Fruit fly (Drosophila melanogaster) whole organism, embryonic: ENCODE data around the gene Bsg.
A peak's percentile ranks its signal among the peaks of the same experiment; 100 is the strongest.

Source experiments
- Abd-B ChIP-seq: fragments of 200-800 bp; sonication (Bioruptor generic); optimal IDR thresholded peaks from 2 replicates; lab custom pipeline; 2018; ENCODE audit warnings: missing biosample characterization, mild to moderate bottlenecking, missing genetic modification characterization, moderate library complexity
- Ada2b ChIP-seq: fragments of 200-800 bp; sonication (Bioruptor generic); IDR thresholded peaks from 2 replicates; pipeline ENCODE4 v1.3.6; 2022; ENCODE audit warnings: missing biosample characterization, missing genetic modification characterization
- CG10979 ChIP-seq: fragments of 200-800 bp; sonication (Bioruptor generic); optimal IDR thresholded peaks from 2 replicates; lab custom pipeline; 2018; ENCODE audit warnings: missing biosample characterization, mild to moderate bottlenecking, missing genetic modification characterization, moderate library complexity
- CG12219 ChIP-seq: fragments of 200-800 bp; sonication (Bioruptor generic); optimal IDR thresholded peaks from 3 replicates; lab custom pipeline; 2018; ENCODE audit warnings: missing biosample characterization, mild to moderate bottlenecking, missing genetic modification characterization
- CG15601 ChIP-seq: fragments of 200-800 bp; sonication (Bioruptor generic); optimal IDR thresholded peaks from 3 replicates; lab custom pipeline; 2019; ENCODE audit warnings: missing biosample characterization, mild to moderate bottlenecking, missing genetic modification characterization, moderate library complexity
- CG16815 ChIP-seq: fragments of 200-800 bp; sonication (Bioruptor generic); optimal IDR thresholded peaks from 3 replicates; lab custom pipeline; 2017; ENCODE audit warnings: missing biosample characterization, mild to moderate bottlenecking, missing genetic modification characterization
- CG17186 ChIP-seq: fragments of 200-800 bp; sonication (Bioruptor generic); optimal IDR thresholded peaks from 3 replicates; lab custom pipeline; 2017; ENCODE audit warnings: missing biosample characterization, missing genetic modification reagents, missing genetic modification characterization
- CG18476 ChIP-seq: fragments of 200-800 bp; sonication (Bioruptor generic); optimal IDR thresholded peaks from 2 replicates; lab custom pipeline; 2016; ENCODE audit warnings: missing biosample characterization, mild to moderate bottlenecking, missing genetic modification characterization
- CG18764 ChIP-seq: fragments of 200-800 bp; sonication (Bioruptor generic); optimal IDR thresholded peaks from 3 replicates; lab custom pipeline; 2016; ENCODE audit warnings: missing biosample characterization, missing genetic modification characterization
- CG31388 ChIP-seq: fragments of 200-800 bp; sonication (Bioruptor generic); optimal IDR thresholded peaks from 2 replicates; lab custom pipeline; 2016; ENCODE audit warnings: missing biosample characterization, missing genetic modification characterization
- CG32532 ChIP-seq: fragments of 200-800 bp; sonication (Bioruptor generic); IDR thresholded peaks from 2 replicates; pipeline ENCODE4 v1.3.6; 2022; ENCODE audit warnings: missing biosample characterization, missing genetic modification characterization
- CG33213 ChIP-seq: fragments of 200-800 bp; sonication (Bioruptor generic); optimal IDR thresholded peaks from 3 replicates; lab custom pipeline; 2016; ENCODE audit warnings: missing biosample characterization, missing genetic modification characterization
- CG34376 ChIP-seq: fragments of 200-800 bp; sonication (Bioruptor generic); optimal IDR thresholded peaks from 2 replicates; lab custom pipeline; 2018; ENCODE audit warnings: missing biosample characterization, mild to moderate bottlenecking, missing genetic modification characterization
- CG4404 ChIP-seq: fragments of 200-800 bp; sonication (Bioruptor generic); IDR thresholded peaks from 2 replicates; pipeline ENCODE4 v1.3.6; 2022; ENCODE audit warnings: missing biosample characterization, missing genetic modification characterization
- CG6272 ChIP-seq: fragments of 200-800 bp; sonication (Bioruptor generic); IDR thresholded peaks from 2 replicates; pipeline ENCODE4 v1.3.6; 2022; ENCODE audit warnings: missing biosample characterization, missing genetic modification characterization
- CG6683 ChIP-seq: fragments of 200-800 bp; sonication (Bioruptor generic); optimal IDR thresholded peaks from 2 replicates; lab custom pipeline; 2017; ENCODE audit warnings: missing biosample characterization, mild to moderate bottlenecking, missing genetic modification characterization, missing genetic modification reagents
- CG7963 ChIP-seq: fragments of 200-800 bp; sonication (Bioruptor generic); IDR thresholded peaks from 3 replicates; pipeline ENCODE4 v1.3.6; 2022; ENCODE audit warnings: missing biosample characterization, missing genetic modification characterization; ENCODE audit not compliant: partially characterized antibody
- Ets65A ChIP-seq: fragments of 200-800 bp; sonication (Bioruptor generic); peaks from one replicate; lab custom pipeline; 2016; ENCODE audit warnings: missing biosample characterization, missing genetic modification characterization
- H15 ChIP-seq: fragments of 200-800 bp; sonication (Bioruptor generic); IDR thresholded peaks from 3 replicates; pipeline ENCODE4 v1.3.6; 2022; ENCODE audit warnings: missing biosample characterization, missing genetic modification characterization
- MESR4 ChIP-seq: fragments of 200-800 bp; sonication (Bioruptor generic); optimal IDR thresholded peaks from 2 replicates; lab custom pipeline; 2018; ENCODE audit warnings: missing biosample characterization, mild to moderate bottlenecking, missing genetic modification characterization, moderate library complexity
- NFAT ChIP-seq: fragments of 200-800 bp; sonication (Bioruptor generic); IDR thresholded peaks from 2 replicates; pipeline ENCODE4 v1.3.6; 2022; ENCODE audit warnings: missing biosample characterization, missing genetic modification characterization
- NfI ChIP-seq: fragments of 200-800 bp; sonication (Bioruptor generic); optimal IDR thresholded peaks from 3 replicates; lab custom pipeline; 2018; ENCODE audit warnings: missing biosample characterization, mild to moderate bottlenecking, missing genetic modification characterization, moderate library complexity
- PHDP ChIP-seq: fragments of 200-800 bp; sonication (Bioruptor generic); optimal IDR thresholded peaks from 3 replicates; lab custom pipeline; 2018; ENCODE audit warnings: missing biosample characterization, mild to moderate bottlenecking, missing genetic modification characterization, moderate library complexity
- Xrp1 ChIP-seq: fragments of 200-800 bp; sonication (Bioruptor generic); IDR thresholded peaks from 2 replicates; pipeline ENCODE4 v1.3.6; 2022; ENCODE audit warnings: missing biosample characterization, missing genetic modification characterization
- ab ChIP-seq: fragments of 200-800 bp; sonication (Bioruptor generic); optimal IDR thresholded peaks from 2 replicates; lab custom pipeline; 2016; ENCODE audit warnings: missing biosample characterization, missing genetic modification characterization
- ash1 ChIP-seq: fragments of 200-800 bp; sonication (Bioruptor generic); optimal IDR thresholded peaks from 2 replicates; lab custom pipeline; 2018; ENCODE audit warnings: missing biosample characterization, mild to moderate bottlenecking, missing genetic modification characterization
- bowl ChIP-seq: fragments of 200-800 bp; sonication (Bioruptor generic); IDR thresholded peaks from 2 replicates; pipeline ENCODE4 v1.3.6; 2022; ENCODE audit warnings: missing biosample characterization, missing genetic modification characterization
- dan ChIP-seq: fragments of 200-800 bp; sonication (Bioruptor generic); IDR thresholded peaks from 2 replicates; pipeline ENCODE4 v1.3.6; 2022; ENCODE audit warnings: missing biosample characterization, missing genetic modification characterization
- ewg ChIP-seq: fragments of 200-800 bp; sonication (Bioruptor generic); optimal IDR thresholded peaks from 3 replicates; lab custom pipeline; 2017; ENCODE audit warnings: mild to moderate bottlenecking, missing biosample characterization, missing genetic modification reagents, missing genetic modification characterization
- fd64A ChIP-seq: fragments of 200-800 bp; sonication (Bioruptor generic); optimal IDR thresholded peaks from 3 replicates; lab custom pipeline; 2018; ENCODE audit warnings: missing biosample characterization, mild to moderate bottlenecking, missing genetic modification characterization
- ftz-f1 ChIP-seq: fragments of 200-800 bp; sonication (Bioruptor generic); optimal IDR thresholded peaks from 2 replicates; lab custom pipeline; 2016; ENCODE audit warnings: missing biosample characterization, missing genetic modification characterization
- gcm ChIP-seq: fragments of 200-800 bp; sonication (Bioruptor generic); optimal IDR thresholded peaks from 2 replicates; lab custom pipeline; 2019; ENCODE audit warnings: missing biosample characterization, mild to moderate bottlenecking, missing genetic modification characterization, moderate library complexity
- gcm2 ChIP-seq: fragments of 200-800 bp; sonication (Bioruptor generic); optimal IDR thresholded peaks from 2 replicates; lab custom pipeline; 2016; ENCODE audit warnings: missing biosample characterization, missing genetic modification characterization
- grau ChIP-seq: fragments of 200-800 bp; optimal IDR thresholded peaks from 3 replicates; lab custom pipeline; 2019; ENCODE audit warnings: missing biosample characterization, mild to moderate bottlenecking, missing genetic modification characterization, moderate library complexity
- hb ChIP-seq: fragments of 200-800 bp; sonication (Bioruptor generic); IDR thresholded peaks from 3 replicates; pipeline ENCODE4 v1.3.6; 2022; ENCODE audit warnings: missing biosample characterization, missing genetic modification characterization; ENCODE audit not compliant: partially characterized antibody
- lmd ChIP-seq: fragments of 200-800 bp; sonication (Bioruptor generic); IDR thresholded peaks from 2 replicates; pipeline ENCODE4 v1.3.6; 2022; ENCODE audit warnings: missing biosample characterization, missing genetic modification characterization
- nau ChIP-seq: fragments of 200-800 bp; sonication (Bioruptor generic); optimal IDR thresholded peaks from 3 replicates; lab custom pipeline; 2017; ENCODE audit warnings: missing biosample characterization, mild to moderate bottlenecking, missing genetic modification characterization, missing genetic modification reagents
- p53 ChIP-seq: fragments of 200-800 bp; sonication (Bioruptor generic); optimal IDR thresholded peaks from 2 replicates; lab custom pipeline; 2016; ENCODE audit warnings: missing biosample characterization, missing genetic modification characterization
- pan ChIP-seq, 4 experiments: fragments of >200 bp in 3 of 4; fragments of 200-800 bp in 1 of 4; sonication (Bioruptor generic) in 1 of 4; optimal IDR thresholded peaks in 3 of 4; IDR thresholded peaks in 1 of 4; 2 replicates each; pipeline versions ENCODE4 v1.3.6 to Lab custom; 2017 to 2022; ENCODE audit warnings: missing biosample characterization in 2 of 4, missing genetic modification characterization in 2 of 4, mixed read lengths in 1 of 4
- peb ChIP-seq: fragments of 200-800 bp; sonication (Bioruptor generic); IDR thresholded peaks from 2 replicates; pipeline ENCODE4 v1.3.6; 2022; ENCODE audit warnings: missing biosample characterization, missing genetic modification characterization
- pzg ChIP-seq: fragments of 200-800 bp; sonication (Bioruptor generic); optimal IDR thresholded peaks from 3 replicates; lab custom pipeline; 2018; ENCODE audit warnings: missing biosample characterization, mild to moderate bottlenecking, missing genetic modification characterization, moderate library complexity
- scrt ChIP-seq: fragments of 200-800 bp; sonication (Bioruptor generic); optimal IDR thresholded peaks from 2 replicates; lab custom pipeline; 2018; ENCODE audit warnings: missing biosample characterization, mild to moderate bottlenecking, missing genetic modification characterization, moderate library complexity
- shn ChIP-seq: fragments of 200-800 bp; sonication (Bioruptor generic); optimal IDR thresholded peaks from 3 replicates; lab custom pipeline; 2016; ENCODE audit warnings: missing biosample characterization, missing genetic modification characterization
- slou ChIP-seq: fragments of 200-800 bp; sonication (Bioruptor generic); optimal IDR thresholded peaks from 3 replicates; lab custom pipeline; 2016; ENCODE audit warnings: missing biosample characterization, missing genetic modification characterization
- sna ChIP-seq: fragments of 200-800 bp; sonication (Bioruptor generic); IDR thresholded peaks from 2 replicates; pipeline ENCODE4 v1.3.6; 2022; ENCODE audit warnings: missing biosample characterization, missing genetic modification characterization; ENCODE audit not compliant: partially characterized antibody
- tgo ChIP-seq: fragments of 200-800 bp; sonication (Bioruptor generic); IDR thresholded peaks from 3 replicates; pipeline ENCODE4 v1.3.6; 2022; ENCODE audit warnings: missing biosample characterization, missing genetic modification characterization
- tx ChIP-seq: fragments of 200-800 bp; sonication (Bioruptor generic); optimal IDR thresholded peaks from 2 replicates; lab custom pipeline; 2016; ENCODE audit warnings: missing biosample characterization, missing genetic modification characterization
- z ChIP-seq: fragments of 200-800 bp; sonication (Bioruptor generic); IDR thresholded peaks from 3 replicates; pipeline ENCODE4 v1.3.6; 2022; ENCODE audit warnings: missing biosample characterization, missing genetic modification characterization
- zen2 ChIP-seq: fragments of 200-800 bp; sonication (Bioruptor generic); IDR thresholded peaks from 3 replicates; pipeline ENCODE4 v1.3.6; 2022; ENCODE audit warnings: missing biosample characterization, missing genetic modification characterization; ENCODE audit not compliant: partially characterized antibody

Bsg gene

DNA sequence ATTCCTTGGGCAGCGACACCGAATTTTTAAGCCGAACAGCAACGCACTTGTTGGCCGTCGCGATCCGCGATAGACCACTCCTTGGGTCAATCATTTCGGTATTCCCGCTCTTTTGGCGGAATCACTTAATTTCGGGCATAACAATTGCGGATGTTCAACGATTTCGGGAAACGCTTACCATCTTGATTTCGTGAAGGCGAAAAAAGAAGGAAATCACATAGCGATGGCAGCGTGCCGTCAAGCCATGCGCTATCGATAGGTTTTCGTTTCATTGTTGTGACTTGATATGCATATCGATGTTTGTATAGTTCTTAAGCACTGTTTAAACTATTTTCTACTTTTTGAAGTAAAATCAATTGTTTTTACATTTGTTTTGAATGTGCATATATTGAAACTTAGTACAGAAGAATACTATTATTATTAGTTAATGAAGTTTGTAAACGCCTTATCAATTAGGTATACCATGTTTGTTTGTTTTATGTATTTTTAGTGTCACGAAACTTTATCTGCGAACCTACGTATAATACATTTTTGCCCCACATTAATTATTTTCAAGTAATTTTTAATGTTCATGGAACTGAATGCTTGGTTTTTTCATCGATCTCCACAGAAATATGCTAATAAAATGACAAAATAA, 40.5 kb upstream of the Bsg start, which contains the start of gene RpL36A (continued):
- TF ChIP-seq pzg (GFP tag; lab: Kevin White, UChicago) (peak; percentile 75), gcm (GFP tag; lab: Kevin White, UChicago) (peak; percentile 54), CG6272 (GFP tag; lab: Robert Waterston, UW) (peak; percentile 15; the same call in 1 of the 2 replicates), bowl (GFP tag; lab: Robert Waterston, UW) (0 out of 2 replicates have a peak, but pooled peaks have one; percentile 20), CG18476 (GFP tag; lab: Kevin White, UChicago) (no peak), shn (peak; percentile 46), CG17186 (GFP tag; lab: Kevin White, UChicago) (peak; percentile 21), grau (peak; percentile 60), CG4404 (GFP tag; lab: Robert Waterston, UW) (no peak), CG33213 (GFP tag; lab: Kevin White, UChicago) (no peak), CG10979 (no peak), peb (GFP tag; lab: Robert Waterston, UW) (no peak), CG31388 (GFP tag; lab: Kevin White, UChicago) (no peak), PHDP (tag; lab: Kevin White, UChicago) (peak; percentile 72), Ada2b (no peak; the same call in 1 of the 2 replicates), CG6683 (GFP tag; lab: Kevin White, UChicago) (no peak), ash1 (no peak), Abd-B (GFP tag; lab: Kevin White, UChicago) (no peak), ab (GFP tag; lab: Kevin White, UChicago) (no peak), CG18764 (GFP tag; lab: Kevin White, UChicago) (no peak), pan (optimal IDR thresholded peaks at IDR 0.05; lab: Kevin White, UChicago) (no peak), pan (GFP tag; optimal IDR thresholded peaks at IDR 0.05 in 1 of 2, IDR thresholded peaks at IDR 0.05 in 1 of 2) (peak in 1 of 2 experiments; percentile 56), CG34376 (GFP tag; lab: Kevin White, UChicago) (peak; percentile 85), hb (GFP tag; lab: Robert Waterston, UW) (peak; percentile 84), z (GFP tag; lab: Robert Waterston, UW) (no peak), H15 (no peak), ewg (no peak), CG7963 (GFP tag; lab: Robert Waterston, UW) (peak; percentile 91), sna (0 out of 2 replicates have a peak, but pooled peaks have one; percentile 22), CG12219 (peak; percentile 65), gcm2 (GFP tag; lab: Kevin White, UChicago) (peak; percentile 47), nau (no peak), zen2 (GFP tag; lab: Robert Waterston, UW) (peak; percentile 72), scrt (GFP tag; lab: Kevin White, UChicago) (no peak), MESR4 (GFP tag; lab: Kevin White, UChicago) (peak; percentile 100), lmd (GFP tag; lab: Robert Waterston, UW) (peak; percentile 43; the same call in 1 of the 2 replicates), Ets65A (GFP tag; lab: Kevin White, UChicago) (peak; percentile 93), Xrp1 (GFP tag; lab: Robert Waterston, UW) (peak; percentile 12; the same call in 1 of the 2 replicates), tgo (GFP tag; lab: Robert Waterston, UW) (0 out of 3 replicates have a peak, but pooled peaks have one; percentile 24), tx (GFP tag; lab: Kevin White, UChicago) (no peak), NFAT (GFP tag; lab: Robert Waterston, UW) (peak; percentile 82), ftz-f1 (GFP tag; lab: Kevin White, UChicago) (no peak), NfI (peak; percentile 83), CG15601 (tag; lab: Kevin White, UChicago) (peak; percentile 54), fd64A (GFP tag; lab: Kevin White, UChicago) (peak; percentile 69), CG16815 (GFP tag; lab: Kevin White, UChicago) (no peak), CG32532 (peak; percentile 66), dan (no peak), p53 (GFP tag; lab: Kevin White, UChicago) (peak; percentile 46), slou (GFP tag; lab: Kevin White, UChicago) (peak; percentile 43)
